Fruit fly (Drosophila melanogaster): ENCODE measurements around the gene CG11586.

dm6 chr3L:4221226-4221770 lies 41.0 kb downstream of the CG11586 start:
- no peak for TF ChIP-seq pan (optimal IDR thresholded peaks at IDR 0.05)
- no peak for TF ChIP-seq EcR (GFP tag; optimal IDR thresholded peaks at IDR 0.05)
